Fruit fly (Drosophila melanogaster) whole organism, embryonic: ENCODE results near the gene Hsp70Aa.
A peak's percentile ranks its signal among the peaks of the same experiment; 100 is the strongest.

Experiments
- Abd-B ChIP-seq: fragments of 200-800 bp; sonication (Bioruptor generic); optimal IDR thresholded peaks from 2 replicates; lab custom pipeline; 2018; ENCODE audit warnings: missing biosample characterization, mild to moderate bottlenecking, missing genetic modification characterization, moderate library complexity
- CG10267 ChIP-seq: fragments of 200-800 bp; sonication (Bioruptor generic); optimal IDR thresholded peaks from 2 replicates; lab custom pipeline; 2018; ENCODE audit warnings: missing biosample characterization, mild to moderate bottlenecking, missing genetic modification characterization, moderate library complexity
- CG10321 ChIP-seq: fragments of 200-800 bp; sonication (Bioruptor generic); IDR thresholded peaks from 2 replicates; pipeline ENCODE4 v1.3.6; 2022; ENCODE audit warnings: missing biosample characterization, missing genetic modification characterization
- CG10431 ChIP-seq: fragments of 200-800 bp; sonication (Bioruptor generic); optimal IDR thresholded peaks from 3 replicates; lab custom pipeline; 2018; ENCODE audit warnings: missing biosample characterization, mild to moderate bottlenecking, missing genetic modification characterization
- CG11456 ChIP-seq: fragments of 200-800 bp; sonication (Bioruptor generic); IDR thresholded peaks from 3 replicates; pipeline ENCODE4 v1.3.6; 2022; ENCODE audit warnings: missing biosample characterization, missing genetic modification characterization
- CG11696 ChIP-seq: fragments of 200-800 bp; sonication (Bioruptor generic); IDR thresholded peaks from 2 replicates; pipeline ENCODE4 v1.3.6; 2022; ENCODE audit warnings: missing biosample characterization, missing genetic modification characterization
- CG12299 ChIP-seq: fragments of 200-800 bp; sonication (Bioruptor generic); optimal IDR thresholded peaks from 2 replicates; lab custom pipeline; 2018; ENCODE audit warnings: missing biosample characterization, mild to moderate bottlenecking, missing genetic modification characterization
- CG13287 ChIP-seq: fragments of 200-800 bp; sonication (Bioruptor generic); IDR thresholded peaks from 2 replicates; pipeline ENCODE4 v1.3.6; 2022; ENCODE audit warnings: missing biosample characterization, missing genetic modification characterization; ENCODE audit not compliant: partially characterized antibody
- CG14667 ChIP-seq: fragments of 200-800 bp; sonication (Bioruptor generic); IDR thresholded peaks from 2 replicates; pipeline ENCODE4 v1.3.6; 2022; ENCODE audit warnings: missing biosample characterization, missing genetic modification characterization
- CG15696 ChIP-seq: fragments of 200-800 bp; sonication (Bioruptor generic); optimal IDR thresholded peaks from 2 replicates; lab custom pipeline; 2019; ENCODE audit warnings: missing biosample characterization, mild to moderate bottlenecking, missing genetic modification characterization, moderate library complexity
- CG2712 ChIP-seq: fragments of 200-800 bp; optimal IDR thresholded peaks from 3 replicates; lab custom pipeline; 2019; ENCODE audit warnings: missing biosample characterization, mild to moderate bottlenecking, missing genetic modification characterization, moderate library complexity
- CG31388 ChIP-seq: fragments of 200-800 bp; sonication (Bioruptor generic); optimal IDR thresholded peaks from 2 replicates; lab custom pipeline; 2016; ENCODE audit warnings: missing biosample characterization, missing genetic modification characterization
- CG31441 ChIP-seq: fragments of 200-800 bp; sonication (Bioruptor generic); IDR thresholded peaks from 2 replicates; pipeline ENCODE4 v1.3.6; 2022; ENCODE audit warnings: missing biosample characterization, missing genetic modification characterization
- CG4707 ChIP-seq: fragments of 200-800 bp; sonication (Bioruptor generic); optimal IDR thresholded peaks from 2 replicates; lab custom pipeline; 2018; ENCODE audit warnings: missing biosample characterization, mild to moderate bottlenecking, missing genetic modification characterization, moderate library complexity
- CG6791 ChIP-seq: fragments of 200-800 bp; sonication (Bioruptor generic); IDR thresholded peaks from 3 replicates; pipeline ENCODE4 v1.3.6; 2022; ENCODE audit warnings: missing biosample characterization, missing genetic modification characterization; ENCODE audit not compliant: partially characterized antibody
- CG8765 ChIP-seq: fragments of 200-800 bp; sonication (Bioruptor generic); IDR thresholded peaks from 2 replicates; pipeline ENCODE4 v1.3.6; 2022; ENCODE audit warnings: missing biosample characterization, missing genetic modification characterization
- CrebB ChIP-seq: fragments of 200-800 bp; sonication (Bioruptor generic); optimal IDR thresholded peaks from 3 replicates; lab custom pipeline; 2018; ENCODE audit warnings: missing biosample characterization, mild to moderate bottlenecking, missing genetic modification characterization
- D19A ChIP-seq: fragments of 200-800 bp; optimal IDR thresholded peaks from 3 replicates; lab custom pipeline; 2019; ENCODE audit warnings: missing biosample characterization, mild to moderate bottlenecking, missing genetic modification characterization, moderate library complexity
- HHEX ChIP-seq: fragments of 200-800 bp; sonication (Bioruptor generic); optimal IDR thresholded peaks from 3 replicates; lab custom pipeline; 2017; ENCODE audit warnings: missing biosample characterization, mild to moderate bottlenecking, missing genetic modification characterization, missing genetic modification reagents
- Hey ChIP-seq: fragments of 200-800 bp; sonication (Bioruptor generic); optimal IDR thresholded peaks from 3 replicates; lab custom pipeline; 2018; ENCODE audit warnings: missing biosample characterization, mild to moderate bottlenecking, missing genetic modification characterization
- MESR4 ChIP-seq: fragments of 200-800 bp; sonication (Bioruptor generic); optimal IDR thresholded peaks from 2 replicates; lab custom pipeline; 2018; ENCODE audit warnings: missing biosample characterization, mild to moderate bottlenecking, missing genetic modification characterization, moderate library complexity
- Neu2 ChIP-seq: fragments of 200-800 bp; sonication (Bioruptor generic); optimal IDR thresholded peaks from 3 replicates; lab custom pipeline; 2016; ENCODE audit warnings: missing biosample characterization, missing genetic modification characterization, borderline replicate concordance
- Nf-YC ChIP-seq: fragments of 200-800 bp; optimal IDR thresholded peaks from 3 replicates; lab custom pipeline; 2019; ENCODE audit warnings: missing biosample characterization, mild to moderate bottlenecking, missing genetic modification characterization, moderate library complexity
- NfI ChIP-seq: fragments of 200-800 bp; sonication (Bioruptor generic); optimal IDR thresholded peaks from 3 replicates; lab custom pipeline; 2018; ENCODE audit warnings: missing biosample characterization, mild to moderate bottlenecking, missing genetic modification characterization, moderate library complexity
- Ravus ChIP-seq: fragments of 200-800 bp; sonication (Bioruptor generic); IDR thresholded peaks from 2 replicates; pipeline ENCODE4 v1.3.6; 2022; ENCODE audit warnings: missing biosample characterization, missing genetic modification characterization
- Side ChIP-seq: fragments of 200-800 bp; sonication (Bioruptor generic); optimal IDR thresholded peaks from 2 replicates; lab custom pipeline; 2016; ENCODE audit warnings: missing biosample characterization, missing genetic modification characterization
- Spps ChIP-seq: fragments of 200-800 bp; sonication (Bioruptor generic); optimal IDR thresholded peaks from 2 replicates; lab custom pipeline; 2018; ENCODE audit warnings: missing biosample characterization, mild to moderate bottlenecking, missing genetic modification characterization
- Sry-β ChIP-seq: fragments of 200-800 bp; sonication (Bioruptor generic); optimal IDR thresholded peaks from 2 replicates; lab custom pipeline; 2018; ENCODE audit warnings: missing biosample characterization, mild to moderate bottlenecking, missing genetic modification characterization, moderate library complexity
- ac ChIP-seq: fragments of 200-800 bp; sonication (Bioruptor generic); optimal IDR thresholded peaks from 3 replicates; lab custom pipeline; 2017; ENCODE audit warnings: missing biosample characterization, mild to moderate bottlenecking, missing genetic modification characterization
- aop ChIP-seq: fragments of 200-800 bp; sonication (Bioruptor generic); IDR thresholded peaks from 2 replicates; pipeline ENCODE4 v1.3.6; 2022; ENCODE audit warnings: missing biosample characterization, missing genetic modification characterization
- az2 ChIP-seq: fragments of 200-800 bp; sonication (Bioruptor generic); optimal IDR thresholded peaks from 3 replicates; lab custom pipeline; 2016; ENCODE audit warnings: missing biosample characterization, missing genetic modification characterization
- bbx ChIP-seq: fragments of 200-800 bp; sonication (Bioruptor generic); IDR thresholded peaks from 2 replicates; pipeline ENCODE4 v1.3.6; 2022; ENCODE audit warnings: missing biosample characterization, missing genetic modification characterization; ENCODE audit not compliant: partially characterized antibody
- cg ChIP-seq: fragments of 200-800 bp; sonication (Bioruptor generic); optimal IDR thresholded peaks from 3 replicates; lab custom pipeline; 2019; ENCODE audit warnings: missing biosample characterization, mild to moderate bottlenecking, missing genetic modification characterization, moderate library complexity
- ci ChIP-seq: fragments of 200-800 bp; sonication (Bioruptor generic); IDR thresholded peaks from 3 replicates; pipeline ENCODE4 v1.3.6; 2022; ENCODE audit warnings: missing biosample characterization, missing genetic modification characterization
- dm ChIP-seq: fragments of 200-800 bp; sonication (Bioruptor generic); optimal IDR thresholded peaks from 3 replicates; lab custom pipeline; 2016; ENCODE audit warnings: missing biosample characterization, missing genetic modification characterization
- en ChIP-seq: fragments of 200-800 bp; sonication (Bioruptor generic); optimal IDR thresholded peaks from 2 replicates; lab custom pipeline; 2016; ENCODE audit warnings: missing biosample characterization, missing genetic modification characterization
- grn ChIP-seq: fragments of 200-800 bp; sonication (Bioruptor generic); optimal IDR thresholded peaks from 3 replicates; lab custom pipeline; 2017; ENCODE audit warnings: missing biosample characterization, missing genetic modification characterization
- her ChIP-seq: fragments of 200-800 bp; sonication (Bioruptor generic); optimal IDR thresholded peaks from 2 replicates; lab custom pipeline; 2016; ENCODE audit warnings: missing biosample characterization, missing genetic modification characterization
- hkb ChIP-seq, 2 experiments: fragments of 200-800 bp in 1 of 2; fragments of >200 bp in 1 of 2; sonication (Bioruptor generic) in 1 of 2; IDR thresholded peaks in 1 of 2; optimal IDR thresholded peaks in 1 of 2; 2 replicates each; pipeline versions ENCODE4 v1.3.6 to Lab custom; 2017 to 2022; ENCODE audit warnings: missing biosample characterization in 1 of 2, missing genetic modification characterization in 1 of 2
- luna ChIP-seq: fragments of 200-800 bp; sonication (Bioruptor generic); optimal IDR thresholded peaks from 2 replicates; lab custom pipeline; 2016; ENCODE audit warnings: missing biosample characterization, missing genetic modification characterization
- oc ChIP-seq: fragments of 200-800 bp; sonication (Bioruptor generic); optimal IDR thresholded peaks from 2 replicates; lab custom pipeline; 2018; ENCODE audit warnings: missing biosample characterization, mild to moderate bottlenecking, missing genetic modification characterization, moderate library complexity
- pan ChIP-seq, 4 experiments: fragments of >200 bp in 3 of 4; fragments of 200-800 bp in 1 of 4; sonication (Bioruptor generic) in 1 of 4; optimal IDR thresholded peaks in 3 of 4; IDR thresholded peaks in 1 of 4; 2 replicates each; pipeline versions ENCODE4 v1.3.6 to Lab custom; 2017 to 2022; ENCODE audit warnings: missing biosample characterization in 2 of 4, missing genetic modification characterization in 2 of 4, mixed read lengths in 1 of 4
- pb ChIP-seq: fragments of 200-800 bp; sonication (Bioruptor generic); optimal IDR thresholded peaks from 3 replicates; lab custom pipeline; 2016; ENCODE audit warnings: missing biosample characterization, missing genetic modification characterization
- rib ChIP-seq: fragments of 200-800 bp; sonication (Bioruptor generic); IDR thresholded peaks from 2 replicates; pipeline ENCODE4 v1.3.6; 2022; ENCODE audit warnings: missing biosample characterization, missing genetic modification characterization
- seq ChIP-seq: fragments of 200-800 bp; sonication (Bioruptor generic); IDR thresholded peaks from 2 replicates; pipeline ENCODE4 v1.3.6; 2022; ENCODE audit warnings: missing biosample characterization, missing genetic modification characterization
- sisA ChIP-seq: fragments of 200-800 bp; sonication (Bioruptor generic); IDR thresholded peaks from 2 replicates; pipeline ENCODE4 v1.3.6; 2022; ENCODE audit warnings: missing biosample characterization, missing genetic modification characterization
- sug ChIP-seq: fragments of 200-800 bp; optimal IDR thresholded peaks from 2 replicates; lab custom pipeline; 2019; ENCODE audit warnings: missing biosample characterization, mild to moderate bottlenecking, missing genetic modification characterization, moderate library complexity
- unpg ChIP-seq: fragments of 200-800 bp; sonication (Bioruptor generic); optimal IDR thresholded peaks from 3 replicates; lab custom pipeline; 2018; ENCODE audit warnings: missing biosample characterization, mild to moderate bottlenecking, missing genetic modification characterization, moderate library complexity
- wdn ChIP-seq: fragments of 200-800 bp; sonication (Bioruptor generic); IDR thresholded peaks from 2 replicates; pipeline ENCODE4 v1.3.6; 2022; ENCODE audit warnings: missing biosample characterization, missing genetic modification characterization
- zfh2 ChIP-seq: fragments of 200-800 bp; sonication (Bioruptor generic); optimal IDR thresholded peaks from 2 replicates; lab custom pipeline; 2016; ENCODE audit warnings: missing biosample characterization, missing genetic modification characterization

Gene Hsp70Aa

DNA sequence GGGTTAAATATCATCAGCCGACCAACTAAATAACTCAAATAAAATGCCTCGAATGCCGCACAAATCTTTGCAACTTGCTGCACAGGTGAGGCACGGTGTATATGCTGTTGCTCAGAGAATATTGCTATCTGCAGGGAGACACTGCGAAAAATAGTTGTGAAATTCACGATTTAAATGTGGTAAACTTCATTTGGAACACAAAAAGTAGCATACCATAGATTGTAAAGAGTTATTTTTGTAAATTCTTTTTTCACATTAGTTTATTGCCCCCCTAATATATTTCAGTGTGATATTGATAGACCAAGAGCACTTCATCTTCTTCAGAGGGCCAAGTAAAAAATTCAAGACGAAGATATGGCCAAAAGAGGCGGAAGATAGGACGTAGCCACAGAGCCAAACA is 35.7 kb downstream of the Hsp70Aa start (continued):
- TF ChIP-seq wdn (GFP tag; lab: Robert Waterston, UW): no peak
- no peak for TF ChIP-seq oc
- TF ChIP-seq ci (GFP tag; lab: Robert Waterston, UW): 0 out of 3 replicates have a peak, but pooled peaks have one; percentile 22
- TF ChIP-seq en (GFP tag; lab: Kevin White, UChicago): no peak
- no peak for TF ChIP-seq CG11456 (GFP tag; lab: Robert Waterston, UW)
- no peak for TF ChIP-seq bbx (GFP tag; lab: Robert Waterston, UW)
- TF ChIP-seq hkb (optimal IDR thresholded peaks at IDR 0.05; lab: Kevin White, UChicago): no peak
- TF ChIP-seq hkb (GFP tag; IDR thresholded peaks at IDR 0.05; lab: Robert Waterston, UW): peak; percentile 51; the same call in 1 of the 2 replicates
- TF ChIP-seq Side (GFP tag; lab: Kevin White, UChicago): no peak
- no peak for TF ChIP-seq CG11696 (GFP tag; lab: Robert Waterston, UW)
- peak; percentile 7 for TF ChIP-seq NfI
- TF ChIP-seq CG13287 (GFP tag; lab: Robert Waterston, UW): no peak
- no peak for TF ChIP-seq CG14667
- TF ChIP-seq her (GFP tag; lab: Kevin White, UChicago): no peak
- no peak for TF ChIP-seq luna (GFP tag; lab: Kevin White, UChicago)
- no peak for TF ChIP-seq Ravus (GFP tag; lab: Robert Waterston, UW)
- TF ChIP-seq az2 (GFP tag; lab: Kevin White, UChicago): peak; percentile 17
- no peak for TF ChIP-seq CG31388 (GFP tag; lab: Kevin White, UChicago)
- no peak for TF ChIP-seq CG10321 (GFP tag; lab: Robert Waterston, UW)
- TF ChIP-seq Hey: no peak
- no peak for TF ChIP-seq MESR4 (GFP tag; lab: Kevin White, UChicago)
- TF ChIP-seq cg (GFP tag; lab: Kevin White, UChicago): no peak
- no peak for TF ChIP-seq CG6791 (GFP tag; lab: Robert Waterston, UW)
- peak; percentile 43 for TF ChIP-seq sisA (GFP tag; lab: Robert Waterston, UW)
- TF ChIP-seq CG12299 (tag; lab: Kevin White, UChicago): no peak
- TF ChIP-seq CG15696: no peak
- TF ChIP-seq pan (optimal IDR thresholded peaks at IDR 0.05; lab: Kevin White, UChicago): no peak
- TF ChIP-seq pan (GFP tag; optimal IDR thresholded peaks at IDR 0.05 in 1 of 2, IDR thresholded peaks at IDR 0.05 in 1 of 2): peak in 1 of 2 experiments; percentile 55
- no peak for TF ChIP-seq ac
- no peak for TF ChIP-seq CrebB (tag; lab: Kevin White, UChicago)
- TF ChIP-seq CG31441 (GFP tag; lab: Robert Waterston, UW): no peak
- no peak for TF ChIP-seq sug (tag; lab: Kevin White, UChicago)
- TF ChIP-seq CG8765 (GFP tag; lab: Robert Waterston, UW): no peak
- no peak for TF ChIP-seq seq (GFP tag; lab: Robert Waterston, UW)
- no peak for TF ChIP-seq zfh2 (GFP tag; lab: Kevin White, UChicago)
- TF ChIP-seq CG4707 (GFP tag; lab: Kevin White, UChicago): no peak
- TF ChIP-seq Nf-YC: no peak
- TF ChIP-seq D19A (tag; lab: Kevin White, UChicago): no peak
- no peak for TF ChIP-seq Sry-β
- no peak for TF ChIP-seq grn (GFP tag; lab: Kevin White, UChicago)
- TF ChIP-seq dm (GFP tag; lab: Kevin White, UChicago): no peak
- no peak for TF ChIP-seq Neu2 (GFP tag; lab: Kevin White, UChicago)
- no peak for TF ChIP-seq HHEX (GFP tag; lab: Kevin White, UChicago)
- TF ChIP-seq aop: no peak
- TF ChIP-seq Spps: no peak
- TF ChIP-seq CG2712 (tag; lab: Kevin White, UChicago): no peak
- TF ChIP-seq CG10431: no peak
- TF ChIP-seq CG10267 (tag; lab: Kevin White, UChicago): no peak
- TF ChIP-seq Abd-B (GFP tag; lab: Kevin White, UChicago): no peak
- TF ChIP-seq unpg (GFP tag; lab: Kevin White, UChicago): no peak
- TF ChIP-seq rib (GFP tag; lab: Robert Waterston, UW): no peak
- TF ChIP-seq pb (GFP tag; lab: Kevin White, UChicago): no peak
